Fruit fly (Drosophila melanogaster) whole organism, embryonic: ENCODE results near the gene Bet3.

Source experiments
- ATbp ChIP-seq: fragments of 200-800 bp; sonication (Bioruptor generic); optimal IDR thresholded peaks from 2 replicates; lab custom pipeline; 2017; ENCODE audit warnings: missing biosample characterization, mild to moderate bottlenecking, missing genetic modification characterization, missing genetic modification reagents
- Adf1 ChIP-seq: fragments of 200-800 bp; sonication (Bioruptor generic); IDR thresholded peaks from 2 replicates; pipeline ENCODE4 v1.3.6; 2022; ENCODE audit warnings: missing biosample characterization, missing genetic modification characterization
- BtbVII ChIP-seq: fragments of 200-800 bp; sonication (Bioruptor generic); optimal IDR thresholded peaks from 3 replicates; lab custom pipeline; 2017; ENCODE audit warnings: missing biosample characterization, mild to moderate bottlenecking, missing genetic modification characterization
- CG10979 ChIP-seq: fragments of 200-800 bp; sonication (Bioruptor generic); optimal IDR thresholded peaks from 2 replicates; lab custom pipeline; 2018; ENCODE audit warnings: missing biosample characterization, mild to moderate bottlenecking, missing genetic modification characterization, moderate library complexity
- CG11723 ChIP-seq: fragments of 200-800 bp; sonication (Bioruptor generic); optimal IDR thresholded peaks from 2 replicates; lab custom pipeline; 2017; ENCODE audit warnings: missing biosample characterization, mild to moderate bottlenecking, missing genetic modification characterization
- CG13296 ChIP-seq: fragments of 200-800 bp; sonication (Bioruptor generic); optimal IDR thresholded peaks from 3 replicates; lab custom pipeline; 2018; ENCODE audit warnings: missing biosample characterization, mild to moderate bottlenecking, missing genetic modification characterization
- CG14050 ChIP-seq: fragments of 200-800 bp; sonication (Bioruptor generic); IDR thresholded peaks from 3 replicates; pipeline ENCODE4 v1.3.6; 2022; ENCODE audit warnings: missing biosample characterization, missing genetic modification characterization
- CG14667 ChIP-seq: fragments of 200-800 bp; sonication (Bioruptor generic); IDR thresholded peaks from 2 replicates; pipeline ENCODE4 v1.3.6; 2022; ENCODE audit warnings: missing biosample characterization, missing genetic modification characterization
- CG15479 ChIP-seq: fragments of 200-800 bp; sonication (Bioruptor generic); optimal IDR thresholded peaks from 3 replicates; lab custom pipeline; 2019; ENCODE audit warnings: missing biosample characterization, mild to moderate bottlenecking, missing genetic modification characterization, moderate library complexity
- CG18599 ChIP-seq: fragments of 200-800 bp; sonication (Bioruptor generic); optimal IDR thresholded peaks from 3 replicates; lab custom pipeline; 2017; ENCODE audit warnings: missing biosample characterization, missing genetic modification characterization, mild to moderate bottlenecking, moderate library complexity, missing genetic modification reagents
- CG18619 ChIP-seq: fragments of 200-800 bp; sonication (Bioruptor generic); optimal IDR thresholded peaks from 3 replicates; lab custom pipeline; 2017; ENCODE audit warnings: missing biosample characterization, mild to moderate bottlenecking, missing genetic modification characterization
- CG2889 ChIP-seq: fragments of 200-800 bp; sonication (Bioruptor generic); IDR thresholded peaks from 3 replicates; pipeline ENCODE4 v1.3.6; 2022; ENCODE audit warnings: missing biosample characterization, missing genetic modification characterization
- CG31441 ChIP-seq: fragments of 200-800 bp; sonication (Bioruptor generic); IDR thresholded peaks from 2 replicates; pipeline ENCODE4 v1.3.6; 2022; ENCODE audit warnings: missing biosample characterization, missing genetic modification characterization
- CG33557 ChIP-seq: fragments of 200-800 bp; sonication (Bioruptor generic); optimal IDR thresholded peaks from 2 replicates; lab custom pipeline; 2019; ENCODE audit warnings: missing biosample characterization, mild to moderate bottlenecking, missing genetic modification characterization, moderate library complexity
- CG3838 ChIP-seq: fragments of 200-800 bp; sonication (Bioruptor generic); optimal IDR thresholded peaks from 3 replicates; lab custom pipeline; 2016; ENCODE audit warnings: missing biosample characterization, missing genetic modification characterization
- CG4328 ChIP-seq: fragments of 200-800 bp; sonication (Bioruptor generic); optimal IDR thresholded peaks from 3 replicates; lab custom pipeline; 2017; ENCODE audit warnings: missing biosample characterization, missing genetic modification reagents, missing genetic modification characterization
- CG4707 ChIP-seq: fragments of 200-800 bp; sonication (Bioruptor generic); optimal IDR thresholded peaks from 2 replicates; lab custom pipeline; 2018; ENCODE audit warnings: missing biosample characterization, mild to moderate bottlenecking, missing genetic modification characterization, moderate library complexity
- CG7271 ChIP-seq: fragments of 200-800 bp; sonication (Bioruptor generic); optimal IDR thresholded peaks from 2 replicates; lab custom pipeline; 2018; ENCODE audit warnings: missing biosample characterization, mild to moderate bottlenecking, missing genetic modification characterization, moderate library complexity
- CG7372 ChIP-seq: fragments of 200-800 bp; sonication (Bioruptor generic); IDR thresholded peaks from 2 replicates; pipeline ENCODE4 v1.3.6; 2022; ENCODE audit warnings: missing biosample characterization, missing genetic modification characterization
- CG7745 ChIP-seq: fragments of 200-800 bp; sonication (Bioruptor generic); optimal IDR thresholded peaks from 2 replicates; lab custom pipeline; 2018; ENCODE audit warnings: missing biosample characterization, mild to moderate bottlenecking, missing genetic modification characterization, moderate library complexity
- CG7786 ChIP-seq: fragments of 200-800 bp; sonication (Bioruptor generic); optimal IDR thresholded peaks from 2 replicates; lab custom pipeline; 2016; ENCODE audit warnings: missing biosample characterization, missing genetic modification characterization
- CG8388 ChIP-seq: fragments of 200-800 bp; sonication (Bioruptor generic); optimal IDR thresholded peaks from 2 replicates; lab custom pipeline; 2019; ENCODE audit warnings: missing biosample characterization, mild to moderate bottlenecking, missing genetic modification characterization, moderate library complexity
- CoRest ChIP-seq: fragments of 200-800 bp; sonication (Bioruptor generic); optimal IDR thresholded peaks from 3 replicates; lab custom pipeline; 2018; ENCODE audit warnings: missing biosample characterization, mild to moderate bottlenecking, missing genetic modification characterization, moderate library complexity
- E2f2 ChIP-seq: fragments of 200-800 bp; sonication (Bioruptor generic); IDR thresholded peaks from 2 replicates; pipeline ENCODE4 v1.3.6; 2022; ENCODE audit warnings: missing biosample characterization, missing genetic modification characterization
- Ets65A ChIP-seq: fragments of 200-800 bp; sonication (Bioruptor generic); peaks from one replicate; lab custom pipeline; 2016; ENCODE audit warnings: missing biosample characterization, missing genetic modification characterization
- HLH3B ChIP-seq: fragments of 200-800 bp; sonication (Bioruptor generic); IDR thresholded peaks from 2 replicates; pipeline ENCODE4 v1.3.6; 2022; ENCODE audit warnings: missing biosample characterization, missing genetic modification characterization
- Hr3 ChIP-seq: fragments of 200-800 bp; sonication (Bioruptor generic); optimal IDR thresholded peaks from 3 replicates; lab custom pipeline; 2016; ENCODE audit warnings: missing biosample characterization, missing genetic modification characterization
- Hr51 ChIP-seq, 2 experiments: fragments of 200-800 bp; sonication (Bioruptor generic); optimal IDR thresholded peaks; 2 replicates in 1 of 2; 3 replicates in 1 of 2; lab custom pipeline; 2016 to 2018; ENCODE audit warnings: missing biosample characterization in 2 of 2, missing genetic modification characterization in 2 of 2, mild to moderate bottlenecking in 1 of 2, moderate library complexity in 1 of 2
- Hr78 ChIP-seq, 2 experiments: fragments of 200-800 bp in 1 of 2; fragments of >200 bp in 1 of 2; sonication (Bioruptor generic) in 1 of 2; optimal IDR thresholded peaks; 2 replicates each; lab custom pipeline; 2017 to 2019; ENCODE audit warnings: missing biosample characterization in 2 of 2, missing genetic modification characterization in 2 of 2, mild to moderate bottlenecking in 1 of 2, moderate library complexity in 1 of 2
- Nf-YA ChIP-seq: fragments of 200-800 bp; sonication (Bioruptor generic); IDR thresholded peaks from 2 replicates; pipeline ENCODE4 v1.3.6; 2022; ENCODE audit warnings: missing biosample characterization, missing genetic modification characterization
- Pdp1 ChIP-seq, 2 experiments: fragments of 200-800 bp; sonication (Bioruptor generic); optimal IDR thresholded peaks; 3 replicates each; lab custom pipeline; 2016; ENCODE audit warnings: missing biosample characterization in 2 of 2, missing genetic modification characterization in 2 of 2, mild to moderate bottlenecking in 1 of 2, moderate library complexity in 1 of 2
- Poxn ChIP-seq: fragments of 200-800 bp; sonication (Bioruptor generic); IDR thresholded peaks from 2 replicates; pipeline ENCODE4 v1.3.6; 2022; ENCODE audit warnings: missing biosample characterization, missing genetic modification characterization
- Sry-β ChIP-seq: fragments of 200-800 bp; sonication (Bioruptor generic); optimal IDR thresholded peaks from 2 replicates; lab custom pipeline; 2018; ENCODE audit warnings: missing biosample characterization, mild to moderate bottlenecking, missing genetic modification characterization, moderate library complexity
- ap ChIP-seq: fragments of 200-800 bp; sonication (Bioruptor generic); IDR thresholded peaks from 2 replicates; pipeline ENCODE4 v1.3.6; 2022; ENCODE audit warnings: missing biosample characterization, missing genetic modification characterization
- ato ChIP-seq: fragments of 200-800 bp; sonication (Bioruptor generic); IDR thresholded peaks from 2 replicates; pipeline ENCODE4 v1.3.6; 2022; ENCODE audit warnings: missing biosample characterization, missing genetic modification characterization; ENCODE audit not compliant: partially characterized antibody
- bcd ChIP-seq: fragments of 200-800 bp; sonication (Bioruptor generic); optimal IDR thresholded peaks from 2 replicates; lab custom pipeline; 2017; ENCODE audit warnings: missing biosample characterization, mild to moderate bottlenecking, missing genetic modification characterization
- dysf ChIP-seq: fragments of 200-800 bp; sonication (Bioruptor generic); IDR thresholded peaks from 3 replicates; pipeline ENCODE4 v1.3.6; 2022; ENCODE audit warnings: missing biosample characterization, missing genetic modification characterization
- eyg ChIP-seq: fragments of 200-800 bp; sonication (Bioruptor generic); optimal IDR thresholded peaks from 3 replicates; lab custom pipeline; 2016; ENCODE audit warnings: missing biosample characterization, missing genetic modification characterization
- grn ChIP-seq: fragments of 200-800 bp; sonication (Bioruptor generic); optimal IDR thresholded peaks from 3 replicates; lab custom pipeline; 2017; ENCODE audit warnings: missing biosample characterization, missing genetic modification characterization
- inv ChIP-seq: fragments of 200-800 bp; sonication (Bioruptor generic); IDR thresholded peaks from 2 replicates; pipeline ENCODE4 v1.3.6; 2022; ENCODE audit warnings: missing biosample characterization, missing genetic modification characterization; ENCODE audit not compliant: partially characterized antibody
- lov ChIP-seq, 2 experiments: fragments of 200-800 bp in 1 of 2; fragments of >200 bp in 1 of 2; sonication (Bioruptor generic) in 1 of 2; IDR thresholded peaks in 1 of 2; optimal IDR thresholded peaks in 1 of 2; 2 replicates in 1 of 2; 3 replicates in 1 of 2; pipeline versions ENCODE4 v1.3.6 to Lab custom; 2017 to 2022; ENCODE audit warnings: missing biosample characterization in 1 of 2, missing genetic modification characterization in 1 of 2
- nerfin-1 ChIP-seq: fragments of 200-800 bp; sonication (Bioruptor generic); optimal IDR thresholded peaks from 3 replicates; lab custom pipeline; 2019; ENCODE audit warnings: missing biosample characterization, mild to moderate bottlenecking, missing genetic modification characterization, moderate library complexity
- ro ChIP-seq: fragments of 200-800 bp; sonication (Bioruptor generic); IDR thresholded peaks from 2 replicates; pipeline ENCODE4 v1.3.6; 2022; ENCODE audit warnings: missing biosample characterization, missing genetic modification characterization
- row ChIP-seq: fragments of 200-800 bp; sonication (Bioruptor generic); IDR thresholded peaks from 3 replicates; pipeline ENCODE4 v1.3.6; 2022; ENCODE audit warnings: missing biosample characterization, missing genetic modification characterization
- sna ChIP-seq: fragments of 200-800 bp; sonication (Bioruptor generic); IDR thresholded peaks from 2 replicates; pipeline ENCODE4 v1.3.6; 2022; ENCODE audit warnings: missing biosample characterization, missing genetic modification characterization; ENCODE audit not compliant: partially characterized antibody
- vnd ChIP-seq: fragments of 200-800 bp; sonication (Bioruptor generic); IDR thresholded peaks from 3 replicates; pipeline ENCODE4 v1.3.6; 2022; ENCODE audit warnings: missing biosample characterization, missing genetic modification characterization; ENCODE audit not compliant: partially characterized antibody
- yki ChIP-seq: fragments of >200 bp; optimal IDR thresholded peaks from 3 replicates; lab custom pipeline; 2018
- zen ChIP-seq: fragments of 200-800 bp; sonication (Bioruptor generic); optimal IDR thresholded peaks from 3 replicates; lab custom pipeline; 2018; ENCODE audit warnings: missing biosample characterization, mild to moderate bottlenecking, missing genetic modification characterization, moderate library complexity
- zfh1 ChIP-seq: fragments of 200-800 bp; sonication (Bioruptor generic); IDR thresholded peaks from 3 replicates; pipeline ENCODE4 v1.3.6; 2022; ENCODE audit warnings: missing biosample characterization, missing genetic modification characterization

The Bet3 gene

DNA sequence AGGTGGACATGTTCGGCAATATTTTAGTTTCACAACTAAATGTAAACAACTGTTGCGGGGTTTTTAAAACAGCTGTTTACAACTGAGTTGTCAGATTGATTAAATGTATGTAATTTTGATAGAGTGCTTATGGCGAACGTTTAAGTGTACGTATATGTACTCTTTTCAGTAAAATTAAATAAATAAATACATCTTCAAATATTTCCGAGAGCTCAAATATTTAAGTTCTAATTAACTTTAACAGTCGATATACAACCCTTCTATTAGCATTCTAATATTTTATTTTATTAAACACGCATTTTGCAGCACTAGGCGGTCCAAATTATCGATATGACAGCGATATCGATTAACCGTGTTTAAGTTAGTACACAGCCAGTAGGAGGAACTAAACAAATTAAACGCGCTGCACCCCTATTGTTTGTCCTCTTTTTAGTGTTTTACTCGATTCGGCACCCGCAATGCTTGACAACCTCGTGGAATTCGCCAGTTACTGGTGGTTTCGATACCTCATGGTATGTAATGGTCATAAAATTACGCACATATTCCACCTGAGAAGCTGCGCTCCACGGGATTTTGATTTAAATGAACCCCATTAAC lies 9.6 kb upstream of the Bet3 start, which contains the start of the genes CG3448 and ghi (continued):
- TF ChIP-seq lov (optimal IDR thresholded peaks at IDR 0.05; lab: Kevin White, UChicago) (no peak), lov (GFP tag; IDR thresholded peaks at IDR 0.05; lab: Robert Waterston, UW) (no peak), Hr78 (GFP tag; optimal IDR thresholded peaks at IDR 0.05; lab: Kevin White, UChicago) (no peak), bcd (GFP tag; lab: Kevin White, UChicago) (peak; percentile 56), Sry-β (GFP tag; lab: Kevin White, UChicago) (no peak), ATbp (GFP tag; lab: Kevin White, UChicago) (no peak), grn (peak; percentile 1), CG14667 (GFP tag; lab: Robert Waterston, UW) (no peak), CG7271 (tag; lab: Kevin White, UChicago) (peak; percentile 36), ro (GFP tag; lab: Robert Waterston, UW) (no peak), zen (peak; percentile 73), CoRest (peak; percentile 54), dysf (GFP tag; lab: Robert Waterston, UW) (peak; percentile 65; the same call in 2 of the 3 replicates), vnd (GFP tag; lab: Robert Waterston, UW) (peak; percentile 54), Poxn (no peak), BtbVII (GFP tag; lab: Kevin White, UChicago) (peak; percentile 24), CG18619 (GFP tag; lab: Kevin White, UChicago) (peak; percentile 1), Nf-YA (GFP tag; lab: Robert Waterston, UW) (no peak), CG7745 (tag; lab: Kevin White, UChicago) (no peak), HLH3B (no peak), inv (peak; percentile 48; the same call in 1 of the 2 replicates), CG4707 (no peak), CG11723 (GFP tag; lab: Kevin White, UChicago) (no peak), CG13296 (GFP tag; lab: Kevin White, UChicago) (peak; percentile 76), CG31441 (GFP tag; lab: Robert Waterston, UW) (peak; percentile 77), CG7786 (GFP tag; lab: Kevin White, UChicago) (no peak), CG15479 (no peak), Hr51 (GFP tag; optimal IDR thresholded peaks at IDR 0.05; lab: Kevin White, UChicago) (peak in 1 of 2 experiments; percentile 47), row (GFP tag; lab: Robert Waterston, UW) (peak; percentile 57; the same call in 2 of the 3 replicates), Ets65A (GFP tag; lab: Kevin White, UChicago) (peak; percentile 86), eyg (no peak), E2f2 (GFP tag; lab: Robert Waterston, UW) (peak; percentile 67), ap (GFP tag; lab: Robert Waterston, UW) (no peak), ato (no peak), CG14050 (GFP tag; lab: Robert Waterston, UW) (no peak), CG10979 (tag; lab: Kevin White, UChicago) (peak; percentile 39), CG4328 (GFP tag; lab: Kevin White, UChicago) (peak; percentile 62), CG8388 (peak; percentile 51), CG18599 (peak; percentile 81), CG33557 (GFP tag; lab: Kevin White, UChicago) (no peak), zfh1 (peak; percentile 67), CG3838 (GFP tag; lab: Kevin White, UChicago) (no peak), sna (peak; percentile 90), yki (lab: Kevin White, UChicago) (no peak), CG7372 (GFP tag; lab: Robert Waterston, UW) (peak; percentile 68), nerfin-1 (tag; lab: Kevin White, UChicago) (peak; percentile 70), Hr3 (GFP tag; lab: Kevin White, UChicago) (peak; percentile 32), Pdp1 (GFP tag; optimal IDR thresholded peaks at IDR 0.05; lab: Kevin White, UChicago) (peak; percentile 51 to 67), Adf1 (no peak), CG2889 (GFP tag; lab: Robert Waterston, UW) (no peak)
